Worm (Caenorhabditis elegans) whole organism, midembryonic: ENCODE measurements around the gene ZK896.5.

ENCODE experiments used
- T22C8.4 ChIP-seq: fragments of 200-800 bp; sonication (Bioruptor generic); IDR thresholded peaks from 2 replicates; pipeline ENCODE4 v1.3.6; 2022; ENCODE audit warnings: missing genetic modification characterization, missing compliant biosample characterization
- cog-1 ChIP-seq: sonication (generic microtip); optimal IDR thresholded peaks from 2 replicates; lab custom pipeline; 2016; ENCODE audit warnings: missing genetic modification characterization, missing compliant biosample characterization
- flt-1 ChIP-seq: fragments of 200-800 bp; sonication (Bioruptor generic); IDR thresholded peaks from 2 replicates; pipeline ENCODE4 v1.3.6; 2022; ENCODE audit warnings: missing genetic modification characterization, missing compliant biosample characterization
- klf-2 ChIP-seq: fragments of 200-800 bp; sonication (Bioruptor generic); conservative IDR thresholded peaks from 2 replicates; pipeline ENCODE4 v1.3.6; 2022; ENCODE audit warnings: missing genetic modification reagents, missing genetic modification characterization, missing compliant biosample characterization
- med-1 ChIP-seq: sonication (generic microtip); optimal IDR thresholded peaks from 2 replicates; lab custom pipeline; 2017; ENCODE audit warnings: missing genetic modification characterization, mild to moderate bottlenecking, missing compliant biosample characterization, antibody characterized with exemption, missing genetic modification reagents; ENCODE audit not compliant: insufficient read depth
- ref-1 ChIP-seq: fragments of 200-800 bp; sonication (Bioruptor generic); conservative IDR thresholded peaks from 2 replicates; pipeline ENCODE4 v1.3.6; 2022; ENCODE audit warnings: missing genetic modification reagents, missing genetic modification characterization, missing compliant biosample characterization
- tab-1 ChIP-seq: fragments of 200-800 bp; sonication (Bioruptor generic); IDR thresholded peaks from 2 replicates; pipeline ENCODE4 v1.3.6; 2022; ENCODE audit warnings: missing genetic modification characterization, missing compliant biosample characterization
- ztf-23 ChIP-seq: fragments of 200-800 bp; sonication (Bioruptor generic); IDR thresholded peaks from 2 replicates; pipeline ENCODE4 v1.3.6; 2022; ENCODE audit warnings: missing genetic modification reagents, missing genetic modification characterization, missing compliant biosample characterization
- ztf-29 ChIP-seq: fragments of 200-800 bp; sonication (Bioruptor generic); IDR thresholded peaks from 2 replicates; pipeline ENCODE4 v1.3.6; 2022; ENCODE audit warnings: missing genetic modification reagents, missing genetic modification characterization, missing compliant biosample characterization

Gene ZK896.5

ce11 chrIV:12831609-12832500, 47.6 kb downstream of the ZK896.5 start:
- TF ChIP-seq klf-2 (GFP tag; lab: Robert Waterston, UW) (no peak), ztf-29 (no peak), med-1 (no peak), tab-1 (no peak), ztf-23 (GFP tag; lab: Robert Waterston, UW) (no peak), cog-1 (no peak), flt-1 (GFP tag; lab: Robert Waterston, UW) (no peak), T22C8.4 (GFP tag; lab: Robert Waterston, UW) (no peak), ref-1 (GFP tag; lab: Robert Waterston, UW) (no peak)

ce11 chrIV:12830829-12831392, 48.5 kb downstream of the ZK896.5 start:
- TF ChIP-seq ztf-29, result no peak
- no peak for TF ChIP-seq med-1
- TF ChIP-seq flt-1 (GFP tag; lab: Robert Waterston, UW), result no peak
- TF ChIP-seq ref-1 (GFP tag; lab: Robert Waterston, UW), result no peak
- no peak for TF ChIP-seq ztf-23 (GFP tag; lab: Robert Waterston, UW)
- TF ChIP-seq tab-1, result no peak
- no peak for TF ChIP-seq T22C8.4 (GFP tag; lab: Robert Waterston, UW)
- no peak for TF ChIP-seq klf-2 (GFP tag; lab: Robert Waterston, UW)
- no peak for TF ChIP-seq cog-1
